Worm (Caenorhabditis elegans) whole organism, late embryonic: ENCODE results near the gene nspa-8.
A peak's percentile ranks its signal among the peaks of the same experiment; 100 is the strongest.

Source experiments
- Y22D7AL.16 ChIP-seq: sonication (generic microtip); optimal IDR thresholded peaks from 2 replicates; lab custom pipeline; 2016; ENCODE audit warnings: missing genetic modification characterization, missing compliant biosample characterization
- ahr-1 ChIP-seq: sonication (generic microtip); optimal IDR thresholded peaks from 2 replicates; lab custom pipeline; 2016; ENCODE audit warnings: missing genetic modification characterization, missing compliant biosample characterization
- ceh-14 ChIP-seq: sonication (generic microtip); optimal IDR thresholded peaks from 2 replicates; lab custom pipeline; 2016; ENCODE audit warnings: missing genotype, missing genetic modification characterization, missing compliant biosample characterization
- ceh-18 ChIP-seq: sonication (generic microtip); optimal IDR thresholded peaks from 2 replicates; lab custom pipeline; 2016; ENCODE audit warnings: missing genetic modification characterization, missing compliant biosample characterization
- ceh-19 ChIP-seq: fragments of 200-800 bp; sonication (Bioruptor generic); optimal IDR thresholded peaks from 2 replicates; lab custom pipeline; 2018; ENCODE audit warnings: mild to moderate bottlenecking, missing genetic modification characterization, missing compliant biosample characterization
- ceh-22 ChIP-seq: sonication (generic microtip); optimal IDR thresholded peaks from 2 replicates; lab custom pipeline; 2017; ENCODE audit warnings: missing biosample characterization, missing genetic modification characterization
- ceh-30 ChIP-seq: fragments of 150-350 bp; optimal IDR thresholded peaks from 2 replicates; lab custom pipeline; 2014; ENCODE audit warnings: missing biosample characterization, missing genetic modification characterization
- ceh-31 ChIP-seq: sonication (generic microtip); optimal IDR thresholded peaks from 2 replicates; lab custom pipeline; 2016; ENCODE audit warnings: missing genetic modification characterization, missing compliant biosample characterization
- ceh-34 ChIP-seq: sonication (generic microtip); optimal IDR thresholded peaks from 2 replicates; lab custom pipeline; 2016; ENCODE audit warnings: mild to moderate bottlenecking, missing genetic modification characterization, missing compliant biosample characterization
- ceh-45 ChIP-seq: fragments of 200-800 bp; sonication (Bioruptor generic); IDR thresholded peaks from 2 replicates; pipeline ENCODE4 v1.3.6; 2022; ENCODE audit warnings: missing genetic modification reagents, missing genetic modification characterization, missing compliant biosample characterization
- ceh-48 ChIP-seq: sonication (generic microtip); optimal IDR thresholded peaks from 2 replicates; lab custom pipeline; 2016; ENCODE audit warnings: missing genetic modification characterization, inconsistent platforms, missing compliant biosample characterization
- che-1 ChIP-seq: sonication (generic microtip); optimal IDR thresholded peaks from 2 replicates; lab custom pipeline; 2016; ENCODE audit warnings: mild to moderate bottlenecking, missing genetic modification characterization, missing compliant biosample characterization
- elt-2 ChIP-seq: sonication (generic microtip); optimal IDR thresholded peaks from 2 replicates; lab custom pipeline; 2016; ENCODE audit warnings: missing genetic modification reagents, missing genetic modification characterization, missing compliant biosample characterization
- fax-1 ChIP-seq: sonication (generic microtip); optimal IDR thresholded peaks from 2 replicates; lab custom pipeline; 2016; ENCODE audit warnings: missing genotype, missing genetic modification characterization, missing compliant biosample characterization
- fkh-10 ChIP-seq: fragments of 150-350 bp; optimal IDR thresholded peaks from 2 replicates; lab custom pipeline; 2014; ENCODE audit warnings: missing biosample characterization, missing genetic modification reagents, missing genetic modification characterization
- fkh-6 ChIP-seq: sonication (generic microtip); optimal IDR thresholded peaks from 2 replicates; lab custom pipeline; 2016; ENCODE audit warnings: missing genetic modification characterization, missing compliant biosample characterization
- gmeb-2 ChIP-seq: sonication (generic microtip); optimal IDR thresholded peaks from 2 replicates; lab custom pipeline; 2016; ENCODE audit warnings: missing genetic modification characterization, inconsistent platforms, missing compliant biosample characterization
- hlh-13 ChIP-seq: fragments of 200-800 bp; sonication (Bioruptor generic); optimal IDR thresholded peaks from 2 replicates; lab custom pipeline; 2018; ENCODE audit warnings: mild to moderate bottlenecking, missing genetic modification characterization, missing compliant biosample characterization
- hlh-30 ChIP-seq: sonication (generic microtip); optimal IDR thresholded peaks from 2 replicates; lab custom pipeline; 2017; ENCODE audit warnings: antibody characterized with exemption, missing genetic modification characterization, missing compliant biosample characterization; ENCODE audit not compliant: insufficient read depth
- hlh-6 ChIP-seq: sonication (generic microtip); optimal IDR thresholded peaks from 2 replicates; lab custom pipeline; 2016; ENCODE audit warnings: missing genotype, missing genetic modification characterization, missing compliant biosample characterization
- madf-2 ChIP-seq: sonication (generic microtip); optimal IDR thresholded peaks from 2 replicates; lab custom pipeline; 2017; ENCODE audit warnings: missing genetic modification characterization, missing compliant biosample characterization
- mec-3 ChIP-seq: sonication (generic microtip); optimal IDR thresholded peaks from 2 replicates; lab custom pipeline; 2016; ENCODE audit warnings: borderline replicate concordance, missing genetic modification characterization, missing compliant biosample characterization
- nfya-1 ChIP-seq: sonication (generic microtip); optimal IDR thresholded peaks from 2 replicates; lab custom pipeline; 2017; ENCODE audit warnings: missing genetic modification characterization, mild to moderate bottlenecking, missing compliant biosample characterization, antibody characterized with exemption, moderate library complexity
- nhr-11 ChIP-seq: fragments of 150-350 bp; optimal IDR thresholded peaks from 2 replicates; lab custom pipeline; 2014; ENCODE audit warnings: missing biosample characterization, missing genetic modification characterization
- pag-3 ChIP-seq: sonication (generic microtip); optimal IDR thresholded peaks from 2 replicates; lab custom pipeline; 2016; ENCODE audit warnings: missing compliant biosample characterization, missing genetic modification characterization, borderline replicate concordance
- pha-2 ChIP-seq: sonication (generic microtip); optimal IDR thresholded peaks from 2 replicates; lab custom pipeline; 2017; ENCODE audit warnings: mild to moderate bottlenecking, missing genetic modification characterization, missing compliant biosample characterization
- ref-2 ChIP-seq: sonication (generic microtip); optimal IDR thresholded peaks from 2 replicates; lab custom pipeline; 2016; ENCODE audit warnings: missing genetic modification characterization, missing compliant biosample characterization
- rnt-1 ChIP-seq: sonication (generic microtip); optimal IDR thresholded peaks from 2 replicates; lab custom pipeline; 2016; ENCODE audit warnings: missing genetic modification characterization, missing compliant biosample characterization
- sdc-2 ChIP-seq: sonication (generic microtip); optimal IDR thresholded peaks from 2 replicates; lab custom pipeline; 2016; ENCODE audit warnings: missing genotype, missing genetic modification characterization, missing compliant biosample characterization
- sox-2 ChIP-seq: fragments of 200-800 bp; sonication (Bioruptor generic); IDR thresholded peaks from 2 replicates; pipeline ENCODE4 v1.3.6; 2022; ENCODE audit warnings: missing genetic modification reagents, missing genetic modification characterization, missing compliant biosample characterization
- sox-4 ChIP-seq: sonication (generic microtip); optimal IDR thresholded peaks from 2 replicates; lab custom pipeline; 2017; ENCODE audit warnings: mild to moderate bottlenecking, missing genetic modification characterization, inconsistent platforms, missing compliant biosample characterization
- syd-9 ChIP-seq: sonication (generic microtip); optimal IDR thresholded peaks from 2 replicates; lab custom pipeline; 2016; ENCODE audit warnings: mild to moderate bottlenecking, missing genetic modification characterization, moderate library complexity, missing compliant biosample characterization
- tbx-2 ChIP-seq: sonication (generic microtip); optimal IDR thresholded peaks from 2 replicates; lab custom pipeline; 2016; ENCODE audit warnings: missing genetic modification characterization, missing compliant biosample characterization
- unc-42 ChIP-seq: sonication (generic microtip); optimal IDR thresholded peaks from 2 replicates; lab custom pipeline; 2016; ENCODE audit warnings: missing genotype, missing genetic modification characterization, missing compliant biosample characterization
- unc-55 ChIP-seq: sonication (generic microtip); optimal IDR thresholded peaks from 2 replicates; lab custom pipeline; 2017; ENCODE audit warnings: missing biosample characterization, missing genetic modification reagents, missing genetic modification characterization
- unc-86 ChIP-seq: sonication (generic microtip); optimal IDR thresholded peaks from 2 replicates; lab custom pipeline; 2016; ENCODE audit warnings: missing genetic modification characterization, missing compliant biosample characterization
- ztf-16 ChIP-seq: sonication (generic microtip); optimal IDR thresholded peaks from 2 replicates; lab custom pipeline; 2017; ENCODE audit warnings: missing genetic modification characterization, missing compliant biosample characterization

nspa-8 gene

DNA sequence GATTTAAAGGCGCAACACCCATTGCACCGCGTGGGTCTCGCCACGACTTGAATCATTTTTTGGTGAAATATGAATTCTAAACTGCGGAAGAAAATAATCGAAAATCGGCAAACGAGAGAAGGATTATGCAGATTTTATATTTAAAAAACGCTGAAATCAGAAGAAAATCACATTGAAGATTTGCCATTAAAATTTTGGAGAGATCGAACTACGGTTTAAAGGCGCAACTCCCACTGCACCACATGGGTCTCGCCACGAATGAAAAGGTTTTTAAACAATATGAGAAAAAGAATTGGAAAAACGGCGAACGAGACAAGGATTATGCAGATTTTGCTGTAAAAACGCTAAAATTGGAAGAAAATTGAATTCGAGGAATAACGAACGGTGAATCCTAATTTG lies 5.9 kb upstream of the nspa-8 start:
- TF ChIP-seq nfya-1 (tag; lab: Kevin White, UChicago): no peak
- TF ChIP-seq ceh-18 (tag; lab: Kevin White, UChicago): no peak
- TF ChIP-seq hlh-13 (GFP tag; lab: Kevin White, UChicago): no peak
- TF ChIP-seq ahr-1 (tag; lab: Kevin White, UChicago): no peak
- TF ChIP-seq fkh-10 (GFP tag; lab: Kevin White, UChicago): no peak
- TF ChIP-seq hlh-6 (tag; lab: Kevin White, UChicago): no peak
- TF ChIP-seq mec-3 (tag; lab: Kevin White, UChicago): no peak
- no peak for TF ChIP-seq che-1

DNA sequence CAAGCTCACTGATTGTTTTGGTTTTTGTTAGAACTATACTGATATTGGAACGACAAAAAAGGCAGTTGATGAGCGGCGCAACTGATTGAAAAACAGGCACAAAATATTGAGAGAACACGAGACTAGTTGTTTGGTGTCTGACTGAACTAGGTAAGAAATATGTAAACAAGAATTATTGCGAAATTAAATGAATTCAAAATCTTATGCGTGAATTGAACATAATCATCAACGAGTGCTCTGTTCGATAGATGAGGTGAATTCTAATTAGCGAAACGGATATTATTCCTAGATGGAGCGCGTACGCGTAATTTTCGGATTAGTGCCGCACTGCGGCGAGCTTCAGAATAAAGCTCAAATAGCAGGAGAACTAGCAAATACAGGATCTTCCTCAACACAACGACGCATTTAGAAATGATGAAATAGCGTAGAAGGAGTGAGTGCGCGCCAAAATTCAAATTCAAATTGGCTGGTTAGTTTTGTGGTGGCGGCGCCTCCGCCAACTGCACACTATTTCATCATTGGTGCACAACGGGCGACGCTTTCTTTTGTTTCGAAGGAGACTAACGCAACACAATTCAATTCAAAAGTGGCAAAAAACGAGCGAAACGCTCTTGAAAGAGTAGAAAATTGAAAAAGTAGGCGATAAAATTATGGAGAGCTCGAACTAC lies 5.4 kb upstream of the nspa-8 start:
- TF ChIP-seq ceh-45 (no peak), sox-2 (GFP tag; lab: Robert Waterston, UW) (no peak), pha-2 (tag; lab: Kevin White, UChicago) (no peak), unc-86 (no peak), nfya-1 (tag; lab: Kevin White, UChicago) (no peak), ceh-31 (tag; lab: Kevin White, UChicago) (peak; percentile 22), unc-42 (tag; lab: Kevin White, UChicago) (peak; percentile 62), ceh-22 (tag; lab: Kevin White, UChicago) (no peak), pag-3 (tag; lab: Kevin White, UChicago) (no peak), hlh-13 (GFP tag; lab: Kevin White, UChicago) (no peak)

DNA sequence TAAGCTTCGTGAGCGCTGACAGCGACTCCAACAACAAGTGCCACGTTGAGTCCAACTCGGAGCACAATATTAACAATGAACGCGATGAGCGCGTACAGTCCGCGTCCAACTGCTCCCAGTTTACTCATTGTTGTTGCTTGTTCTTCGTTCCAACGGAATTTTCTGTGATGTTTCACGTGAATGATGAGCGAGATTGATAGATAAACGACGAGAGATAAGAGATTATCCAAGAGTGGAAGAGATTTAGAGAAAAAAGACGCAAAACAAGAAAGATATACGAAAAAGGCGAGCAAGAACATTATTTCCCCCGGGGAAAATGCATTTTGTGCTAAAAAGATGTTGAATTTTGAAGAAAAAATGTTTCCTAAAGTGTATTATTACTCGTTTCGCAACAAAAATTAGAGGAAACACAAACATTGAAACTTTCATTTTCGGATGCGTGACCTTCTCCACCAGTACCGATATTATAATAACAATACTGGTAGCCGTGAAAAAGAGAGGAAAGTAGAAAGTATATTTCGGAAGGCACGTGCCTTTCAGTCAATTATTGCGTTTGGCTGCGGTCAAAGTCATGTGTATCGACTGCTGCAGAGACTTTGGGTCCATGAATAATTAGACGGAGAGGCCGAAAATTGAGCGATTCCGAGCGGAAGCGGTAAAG lies 4.7 kb upstream of the nspa-8 start:
- TF ChIP-seq ceh-48 (tag; lab: Kevin White, UChicago) (no peak), fax-1 (tag; lab: Kevin White, UChicago) (no peak), Y22D7AL.16 (tag; lab: Kevin White, UChicago) (no peak), syd-9 (no peak), ztf-16 (tag; lab: Kevin White, UChicago) (no peak), hlh-30 (tag; lab: Kevin White, UChicago) (peak; percentile 62), fkh-10 (GFP tag; lab: Kevin White, UChicago) (no peak), madf-2 (no peak), ceh-19 (GFP tag; lab: Kevin White, UChicago) (no peak), unc-55 (GFP tag; lab: Kevin White, UChicago) (peak; percentile 45), fkh-6 (tag; lab: Kevin White, UChicago) (no peak), ceh-30 (no peak), sox-4 (tag; lab: Kevin White, UChicago) (no peak), ceh-14 (tag; lab: Kevin White, UChicago) (no peak), sdc-2 (tag; lab: Kevin White, UChicago) (no peak)
- TF ChIP-seq, all 69 proteins: peak for 2

DNA sequence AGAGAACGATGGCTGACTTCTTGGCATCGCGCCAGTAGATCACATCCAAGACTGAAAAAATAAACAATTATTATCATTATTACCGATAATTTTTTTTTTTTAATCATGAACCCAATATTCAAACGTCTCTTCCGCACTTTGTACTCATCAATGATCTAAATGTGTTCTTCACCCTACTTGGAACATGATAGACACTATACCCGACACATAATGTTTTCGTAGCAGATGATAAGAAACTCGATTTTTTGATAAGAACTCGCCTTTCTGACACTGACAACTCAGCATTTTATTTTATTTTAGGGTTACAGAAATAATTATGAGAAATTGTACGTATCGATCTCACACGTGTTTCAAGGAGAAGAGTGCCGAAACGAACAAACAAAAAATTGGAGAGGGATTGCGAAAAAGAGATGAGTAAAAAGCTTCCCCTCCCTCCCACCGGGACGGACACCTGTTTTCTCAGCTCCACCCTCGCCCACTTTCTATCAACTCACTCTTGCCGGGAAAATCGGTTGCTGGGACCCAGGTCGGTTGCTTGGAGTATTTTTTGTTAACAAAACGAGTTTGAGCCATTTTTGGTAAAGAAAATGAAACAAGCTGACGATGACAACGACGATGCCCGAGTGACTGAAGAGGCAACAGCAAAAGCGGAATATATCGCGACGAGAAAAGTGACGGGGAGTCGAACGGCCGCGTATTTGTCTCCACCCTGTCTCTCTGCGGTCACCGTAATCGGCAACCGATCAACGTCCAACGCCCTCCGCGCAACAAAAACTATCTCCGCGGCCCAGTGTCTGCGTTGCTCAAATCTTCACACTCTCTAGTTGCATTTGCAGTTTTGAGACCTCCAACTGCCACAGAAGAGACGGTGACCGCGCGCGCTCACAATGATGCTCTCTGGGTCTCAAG lies 3.7 kb upstream of the nspa-8 start:
- TF ChIP-seq rnt-1 (tag; lab: Kevin White, UChicago): no peak
- TF ChIP-seq elt-2 (tag; lab: Kevin White, UChicago): peak; percentile 86
- peak; percentile 28 for TF ChIP-seq ref-2 (tag; lab: Kevin White, UChicago)
- no peak for TF ChIP-seq nhr-11 (tag; lab: Kevin White, UChicago)
- no peak for TF ChIP-seq che-1
- peak; percentile 10 for TF ChIP-seq ceh-31 (tag; lab: Kevin White, UChicago)
- peak; percentile 27 for TF ChIP-seq tbx-2 (tag; lab: Kevin White, UChicago)
- TF ChIP-seq gmeb-2 (tag; lab: Kevin White, UChicago): no peak
- peak; percentile 6 for TF ChIP-seq ceh-34 (tag; lab: Kevin White, UChicago)
